Fruit fly (Drosophila melanogaster): ENCODE measurements around the gene Vps36.

Vps36 gene

dm6 chr3L:13476566-13477452, 36.1 kb downstream of the Vps36 start (continued):
- TF ChIP-seq CG3726 (GFP tag; IDR thresholded peaks at IDR 0.05) (peak; percentile 60; the same call in 2 of the 3 replicates), Kr (GFP tag; optimal IDR thresholded peaks at IDR 0.05) (no peak), CG1529 (GFP tag; optimal IDR thresholded peaks at IDR 0.05) (peak; percentile 82), CG4854 (GFP tag; optimal IDR thresholded peaks at IDR 0.05) (peak; percentile 79), psq (GFP tag; optimal IDR thresholded peaks at IDR 0.05) (peak; percentile 62), CG34376 (GFP tag; optimal IDR thresholded peaks at IDR 0.05) (no peak), dati (GFP tag; IDR thresholded peaks at IDR 0.05) (peak; percentile 39; the same call in 1 of the 2 replicates), knrl (GFP tag; IDR thresholded peaks at IDR 0.05; ENCODE audit: partially characterized antibody) (no peak), CG4617 (GFP tag; optimal IDR thresholded peaks at IDR 0.05; ENCODE audit: borderline replicate concordance) (peak; percentile 60), CG11247 (GFP tag; IDR thresholded peaks at IDR 0.05) (peak; percentile 67), cad (GFP tag; optimal IDR thresholded peaks at IDR 0.05) (no peak), Tbp (GFP tag; optimal IDR thresholded peaks at IDR 0.05) (no peak), CG18619 (GFP tag; optimal IDR thresholded peaks at IDR 0.05) (peak; percentile 93), bigmax (GFP tag; optimal IDR thresholded peaks at IDR 0.05) (no peak), Blimp-1 (GFP tag; optimal IDR thresholded peaks at IDR 0.05) (peak; percentile 91), tgo (GFP tag; IDR thresholded peaks at IDR 0.05) (peak; percentile 89), Gug (GFP tag; IDR thresholded peaks at IDR 0.05) (peak; percentile 82; the same call in 3 of the 4 replicates), CG8290 (GFP tag; optimal IDR thresholded peaks at IDR 0.05) (peak; percentile 55), CG8290 (tag; optimal IDR thresholded peaks at IDR 0.05) (peak in 1 of 2 experiments; percentile 53), CG3407 (GFP tag; optimal IDR thresholded peaks at IDR 0.05) (peak; percentile 76), CG10267 (tag; optimal IDR thresholded peaks at IDR 0.05) (peak; percentile 84), Opbp (GFP tag; IDR thresholded peaks at IDR 0.05; ENCODE audit: partially characterized antibody) (no peak), CG10431 (GFP tag; optimal IDR thresholded peaks at IDR 0.05) (peak; percentile 38), CG2889 (GFP tag; IDR thresholded peaks at IDR 0.05) (peak; percentile 80), peb (GFP tag; IDR thresholded peaks at IDR 0.05) (peak; percentile 58; the same call in 1 of the 2 replicates), CG10959 (GFP tag; IDR thresholded peaks at IDR 0.05) (0 out of 2 replicates have a peak, but pooled peaks have one; percentile 19), gsb (GFP tag; IDR thresholded peaks at IDR 0.05) (peak; percentile 74), Dad (GFP tag; optimal IDR thresholded peaks at IDR 0.05) (peak; percentile 68), HmgD (GFP tag; optimal IDR thresholded peaks at IDR 0.05) (peak; percentile 41), Ravus (GFP tag; IDR thresholded peaks at IDR 0.05) (peak; percentile 45), Asciz (GFP tag; optimal IDR thresholded peaks at IDR 0.05) (peak; percentile 94), CG7745 (tag; optimal IDR thresholded peaks at IDR 0.05) (no peak), CG7271 (tag; optimal IDR thresholded peaks at IDR 0.05) (no peak), CG11695 (GFP tag; IDR thresholded peaks at IDR 0.05) (peak; percentile 89), CkIIα-i1 (GFP tag; IDR thresholded peaks at IDR 0.05) (no peak), sug (tag; optimal IDR thresholded peaks at IDR 0.05) (peak; percentile 77), Hr39 (optimal IDR thresholded peaks at IDR 0.05) (no peak), D19B (GFP tag; optimal IDR thresholded peaks at IDR 0.05) (peak; percentile 79), CG12391 (tag; optimal IDR thresholded peaks at IDR 0.05) (peak; percentile 92), kah (GFP tag; optimal IDR thresholded peaks at IDR 0.05) (peak; percentile 80), fd96Cb (tag; optimal IDR thresholded peaks at IDR 0.05) (peak; percentile 93), zen2 (GFP tag; IDR thresholded peaks at IDR 0.05; ENCODE audit: partially characterized antibody) (peak; percentile 85), Dref (GFP tag; IDR thresholded peaks at IDR 0.05) (no peak), inv (GFP tag; IDR thresholded peaks at IDR 0.05; ENCODE audit: partially characterized antibody) (no peak), caup (GFP tag; optimal IDR thresholded peaks at IDR 0.05; ENCODE audit: severe bottlenecking) (peak; percentile 89), pnt (GFP tag; optimal IDR thresholded peaks at IDR 0.05) (peak; percentile 55), CG12659 (GFP tag; optimal IDR thresholded peaks at IDR 0.05) (peak; percentile 94), CG15011 (GFP tag; optimal IDR thresholded peaks at IDR 0.05) (peak; percentile 89), CG4328 (GFP tag; optimal IDR thresholded peaks at IDR 0.05) (peak; percentile 88)

Data from whole organism, embryonic.